Worm (Caenorhabditis elegans): ENCODE results near the gene fipr-3.

DNA sequence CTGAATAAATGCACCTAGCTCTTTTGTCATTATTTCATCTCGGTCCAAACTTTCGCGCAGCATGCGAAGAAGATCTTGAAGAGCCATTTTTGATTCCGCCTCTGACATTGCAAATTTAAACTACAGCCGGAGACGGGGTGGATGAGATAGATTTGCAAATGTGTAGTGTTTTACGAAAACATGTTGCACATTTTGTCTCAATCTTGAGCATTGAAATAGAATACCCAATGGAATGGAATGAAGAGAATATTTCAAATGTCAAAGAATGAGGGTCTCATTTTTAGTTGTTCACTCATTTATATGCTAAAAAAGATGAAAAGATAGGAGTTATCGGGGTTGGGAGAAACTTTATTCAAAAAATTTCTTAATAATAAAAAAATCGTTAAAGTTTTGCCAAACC, 32.2 kb downstream of the fipr-3 start, which contains the start of gene Y66C5A.1:
- no peak for TF ChIP-seq him-1 (tag; optimal IDR thresholded peaks at IDR 0.05)
- TF ChIP-seq W03F9.2 (tag; optimal IDR thresholded peaks at IDR 0.05) = no peak
